2 worm cellular contexts compared by ENCODE assay signal in the genomic region with DNA sequence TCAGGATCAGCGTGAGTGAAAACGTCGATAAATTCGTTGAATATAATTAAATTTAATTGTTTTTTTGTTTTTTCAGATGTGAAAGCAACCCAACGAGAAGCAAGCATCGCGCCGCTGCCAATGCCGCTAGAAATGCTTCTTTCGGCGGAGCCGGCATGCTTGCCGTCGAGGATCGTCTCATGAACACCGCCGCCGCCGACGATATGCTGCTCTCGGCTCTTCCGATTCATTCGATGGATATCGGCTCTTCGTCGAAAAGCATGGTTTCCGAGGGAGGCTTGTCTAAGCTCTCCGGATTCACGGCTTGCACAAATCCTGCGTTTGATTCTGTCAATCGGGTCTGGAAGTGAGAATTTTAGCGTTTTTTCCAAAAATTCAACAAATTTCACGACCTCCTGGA.
TF ChIP-seq lines count a peak whose summit lies in the region.

No protein-coding gene starts in this region.

TF ChIP-seq in whole organism, L4 larva, 104 proteins besides CTCF, POLR2A, EP300 and RAD21:
- TF ChIP-seq nhr-28 (tag; optimal IDR thresholded peaks at IDR 0.05; lab: Kevin White, UChicago) (no peak), set-16 (GFP tag; IDR thresholded peaks at IDR 0.05; lab: Robert Waterston, UW) (peak; percentile 80), daf-8 (GFP tag; IDR thresholded peaks at IDR 0.05; lab: Robert Waterston, UW) (no peak), nhr-48 (tag; optimal IDR thresholded peaks at IDR 0.05; lab: Kevin White, UChicago) (no peak), T26A8.4 (GFP tag; IDR thresholded peaks at IDR 0.05; lab: Robert Waterston, UW) (no peak), ZK546.5 (tag; optimal IDR thresholded peaks at IDR 0.05; lab: Kevin White, UChicago) (no peak), zfp-2 (tag; optimal IDR thresholded peaks at IDR 0.05; lab: Kevin White, UChicago) (no peak), F49E8.2 (tag; optimal IDR thresholded peaks at IDR 0.05; lab: Kevin White, UChicago; ENCODE audit: borderline replicate concordance) (no peak), egl-43 (GFP tag; IDR thresholded peaks at IDR 0.05; lab: Robert Waterston, UW) (peak; percentile 49; the same call in 1 of the 2 replicates), mdt-29 (GFP tag; IDR thresholded peaks at IDR 0.05; lab: Robert Waterston, UW) (no peak), fos-1 (tag; optimal IDR thresholded peaks at IDR 0.05; lab: Kevin White, UChicago) (no peak), D1046.2 (GFP tag; IDR thresholded peaks at IDR 0.05; lab: Robert Waterston, UW) (0 out of 2 replicates have a peak, but pooled peaks have one; percentile 30), nhr-76 (tag; optimal IDR thresholded peaks at IDR 0.05; lab: Kevin White, UChicago) (no peak), Y5F2A.4 (GFP tag; optimal IDR thresholded peaks at IDR 0.05; lab: Kevin White, UChicago) (no peak), ceh-82 (tag; optimal IDR thresholded peaks at IDR 0.05; lab: Kevin White, UChicago) (no peak), ceh-44 (GFP tag; IDR thresholded peaks at IDR 0.05; lab: Robert Waterston, UW) (0 out of 2 replicates have a peak, but pooled peaks have one; percentile 25), rbr-2 (tag; optimal IDR thresholded peaks at IDR 0.05; lab: Kevin White, UChicago) (no peak), zip-11 (GFP tag; IDR thresholded peaks at IDR 0.05; lab: Robert Waterston, UW) (no peak), hmg-1.1 (GFP tag; IDR thresholded peaks at IDR 0.05; lab: Robert Waterston, UW) (no peak), nhr-6 (tag; optimal IDR thresholded peaks at IDR 0.05; lab: Kevin White, UChicago) (no peak), zag-1 (tag; optimal IDR thresholded peaks at IDR 0.05; lab: Kevin White, UChicago) (no peak), mes-2 (tag; optimal IDR thresholded peaks at IDR 0.05; lab: Kevin White, UChicago; ENCODE audit: poor library complexity, severe bottlenecking) (no peak), nhr-42 (GFP tag; IDR thresholded peaks at IDR 0.05; lab: Robert Waterston, UW) (no peak), mxl-2 (GFP tag; conservative IDR thresholded peaks at IDR 0.05; lab: Robert Waterston, UW) (no peak), lin-39 (tag; optimal IDR thresholded peaks at IDR 0.05; lab: Kevin White, UChicago) (no peak), pqm-1 (tag; optimal IDR thresholded peaks at IDR 0.05; lab: Kevin White, UChicago) (no peak), lin-29 (GFP tag; IDR thresholded peaks at IDR 0.05; lab: Robert Waterston, UW) (no peak), snpc-4 (tag; optimal IDR thresholded peaks at IDR 0.05; lab: Kevin White, UChicago) (no peak), F44E2.7 (GFP tag; IDR thresholded peaks at IDR 0.05; lab: Robert Waterston, UW) (no peak), ctbp-1 (GFP tag; IDR thresholded peaks at IDR 0.05; lab: Robert Waterston, UW) (no peak), nhr-25 (tag; optimal IDR thresholded peaks at IDR 0.05; lab: Kevin White, UChicago; ENCODE audit: borderline replicate concordance, insufficient read depth) (no peak), spr-3 (GFP tag; optimal IDR thresholded peaks at IDR 0.05; lab: Kevin White, UChicago) (no peak), Y75B8A.6 (GFP tag; IDR thresholded peaks at IDR 0.05; lab: Robert Waterston, UW) (no peak)
TF ChIP-seq in whole organism, L4 larva: peak in this region for 4.

TF ChIP-seq in whole organism, young adult, 124 proteins besides CTCF, POLR2A, EP300 and RAD21:
- TF ChIP-seq egrh-3 (GFP tag; IDR thresholded peaks at IDR 0.05; lab: Robert Waterston, UW) (peak; percentile 10; the same call in 1 of the 2 replicates), gei-17 (GFP tag; optimal IDR thresholded peaks at IDR 0.05; lab: Kevin White, UChicago) (no peak), nhr-27 (tag; optimal IDR thresholded peaks at IDR 0.05; lab: Kevin White, UChicago) (no peak), ZK185.1 (tag; optimal IDR thresholded peaks at IDR 0.05; lab: Kevin White, UChicago; ENCODE audit: poor library complexity, severe bottlenecking) (no peak), efl-1 (GFP tag; optimal IDR thresholded peaks at IDR 0.05; lab: Kevin White, UChicago) (no peak), B0019.2 (GFP tag; conservative IDR thresholded peaks at IDR 0.05; lab: Robert Waterston, UW) (no peak), sea-2 (GFP tag; IDR thresholded peaks at IDR 0.05; lab: Robert Waterston, UW) (no peak), nfyb-1 (GFP tag; IDR thresholded peaks at IDR 0.05; lab: Robert Waterston, UW) (peak; percentile 33; the same call in 1 of the 2 replicates), mcd-1 (GFP tag; IDR thresholded peaks at IDR 0.05; lab: Robert Waterston, UW) (0 out of 2 replicates have a peak, but pooled peaks have one; percentile 13), Y79H2A.3 (GFP tag; conservative IDR thresholded peaks at IDR 0.05; lab: Robert Waterston, UW) (no peak), bed-1 (GFP tag; IDR thresholded peaks at IDR 0.05; lab: Robert Waterston, UW) (0 out of 2 replicates have a peak, but pooled peaks have one; percentile 10), zfh-2 (GFP tag; conservative IDR thresholded peaks at IDR 0.05; lab: Robert Waterston, UW) (peak; percentile 62; the same call in 1 of the 2 replicates), egl-44 (GFP tag; IDR thresholded peaks at IDR 0.05; lab: Robert Waterston, UW) (no peak), mxl-1 (tag; optimal IDR thresholded peaks at IDR 0.05; lab: Kevin White, UChicago) (no peak), madf-6 (GFP tag; IDR thresholded peaks at IDR 0.05; lab: Robert Waterston, UW) (no peak), rec-8 (tag; optimal IDR thresholded peaks at IDR 0.05; lab: Kevin White, UChicago) (no peak), dpl-1 (GFP tag; optimal IDR thresholded peaks at IDR 0.05; lab: Kevin White, UChicago) (no peak), madf-3 (GFP tag; IDR thresholded peaks at IDR 0.05; lab: Robert Waterston, UW) (no peak), akir-1 (GFP tag; optimal IDR thresholded peaks at IDR 0.05; lab: Kevin White, UChicago) (no peak), rpc-1 (optimal IDR thresholded peaks at IDR 0.05; lab: Kevin White, UChicago) (no peak), rpc-1 (tag; optimal IDR thresholded peaks at IDR 0.05; lab: Kevin White, UChicago) (no peak), C06A6.2 (GFP tag; conservative IDR thresholded peaks at IDR 0.05; lab: Robert Waterston, UW) (no peak), sdz-38 (tag; optimal IDR thresholded peaks at IDR 0.05; lab: Kevin White, UChicago) (no peak)
